Fruit fly (Drosophila melanogaster): Measurements from ENCODE around the gene RpS21.
A peak's percentile ranks its signal among the peaks of the same experiment; 100 is the strongest.

Gene RpS21

dm6 chr2L:2864601-2865000, 8.7 kb downstream of the RpS21 start (continued):
- TF ChIP-seq NC2α (GFP tag; optimal IDR thresholded peaks at IDR 0.05) (no peak), CG16863 (GFP tag; optimal IDR thresholded peaks at IDR 0.05) (no peak), dmrt11E (tag; optimal IDR thresholded peaks at IDR 0.05) (no peak), CG3065 (GFP tag; optimal IDR thresholded peaks at IDR 0.05) (no peak), slbo (GFP tag; IDR thresholded peaks at IDR 0.05) (no peak), CG9609 (GFP tag; optimal IDR thresholded peaks at IDR 0.05) (no peak), Sox102F (GFP tag; optimal IDR thresholded peaks at IDR 0.05) (no peak), Rx (GFP tag; IDR thresholded peaks at IDR 0.05) (no peak), B-H2 (GFP tag; optimal IDR thresholded peaks at IDR 0.05) (no peak), CG7357 (GFP tag; IDR thresholded peaks at IDR 0.05) (no peak), ash1 (GFP tag; optimal IDR thresholded peaks at IDR 0.05) (no peak), CG9437 (GFP tag; optimal IDR thresholded peaks at IDR 0.05) (no peak), CG17385 (GFP tag; optimal IDR thresholded peaks at IDR 0.05) (peak; percentile 28), wek (GFP tag; optimal IDR thresholded peaks at IDR 0.05) (peak; percentile 90), crc (GFP tag; optimal IDR thresholded peaks at IDR 0.05) (no peak), CG10431 (GFP tag; optimal IDR thresholded peaks at IDR 0.05) (peak; percentile 29), CG8478 (optimal IDR thresholded peaks at IDR 0.05) (no peak), CG2678 (tag; optimal IDR thresholded peaks at IDR 0.05) (peak; percentile 34), CG1647 (GFP tag; optimal IDR thresholded peaks at IDR 0.05) (no peak), mam (GFP tag; optimal IDR thresholded peaks at IDR 0.05) (no peak), inv (GFP tag; IDR thresholded peaks at IDR 0.05; ENCODE audit: partially characterized antibody) (no peak), nau (GFP tag; optimal IDR thresholded peaks at IDR 0.05) (peak; percentile 13), prd (optimal IDR thresholded peaks at IDR 0.05) (no peak), prd (GFP tag; IDR thresholded peaks at IDR 0.05) (no peak), CG5180 (GFP tag; optimal IDR thresholded peaks at IDR 0.05) (peak; percentile 25), tap (tag; optimal IDR thresholded peaks at IDR 0.05) (no peak), stc (GFP tag; IDR thresholded peaks at IDR 0.05) (peak; percentile 26; the same call in 1 of the 2 replicates), CG3281 (GFP tag; optimal IDR thresholded peaks at IDR 0.05) (peak; percentile 14), CG12104 (GFP tag; optimal IDR thresholded peaks at IDR 0.05) (no peak), unc-4 (GFP tag; IDR thresholded peaks at IDR 0.05; ENCODE audit: partially characterized antibody) (no peak), HLH54F (GFP tag; optimal IDR thresholded peaks at IDR 0.05) (no peak), CG18764 (GFP tag; optimal IDR thresholded peaks at IDR 0.05) (peak; percentile 32), Gug (GFP tag; IDR thresholded peaks at IDR 0.05) (no peak), al (GFP tag; IDR thresholded peaks at IDR 0.05) (no peak), CG4424 (GFP tag; optimal IDR thresholded peaks at IDR 0.05) (no peak), Hmx (GFP tag; optimal IDR thresholded peaks at IDR 0.05) (no peak), CG14667 (GFP tag; IDR thresholded peaks at IDR 0.05) (no peak), ab (GFP tag; optimal IDR thresholded peaks at IDR 0.05) (no peak), h (optimal IDR thresholded peaks at IDR 0.05) (no peak), Hsf (GFP tag; optimal IDR thresholded peaks at IDR 0.05) (no peak), Ada2b (GFP tag; IDR thresholded peaks at IDR 0.05) (no peak), CG33557 (GFP tag; optimal IDR thresholded peaks at IDR 0.05) (peak; percentile 21), H15 (GFP tag; IDR thresholded peaks at IDR 0.05) (no peak), so (GFP tag; IDR thresholded peaks at IDR 0.05) (no peak), Dll (GFP tag; IDR thresholded peaks at IDR 0.05; ENCODE audit: partially characterized antibody) (no peak), TFAM (GFP tag; optimal IDR thresholded peaks at IDR 0.05) (no peak), pho (GFP tag; optimal IDR thresholded peaks at IDR 0.05) (no peak), CG12391 (tag; optimal IDR thresholded peaks at IDR 0.05) (no peak), jing (GFP tag; optimal IDR thresholded peaks at IDR 0.05) (no peak), disco-r (GFP tag; optimal IDR thresholded peaks at IDR 0.05) (peak; percentile 2), CG34224 (GFP tag; IDR thresholded peaks at IDR 0.05; ENCODE audit: partially characterized antibody) (no peak), Fer2 (tag; optimal IDR thresholded peaks at IDR 0.05) (no peak), CG4854 (GFP tag; optimal IDR thresholded peaks at IDR 0.05) (no peak)

Data from whole organism, embryonic.